Worm (Caenorhabditis elegans): Measurements from ENCODE around the gene F55E10.1.

The F55E10.1 gene

DNA sequence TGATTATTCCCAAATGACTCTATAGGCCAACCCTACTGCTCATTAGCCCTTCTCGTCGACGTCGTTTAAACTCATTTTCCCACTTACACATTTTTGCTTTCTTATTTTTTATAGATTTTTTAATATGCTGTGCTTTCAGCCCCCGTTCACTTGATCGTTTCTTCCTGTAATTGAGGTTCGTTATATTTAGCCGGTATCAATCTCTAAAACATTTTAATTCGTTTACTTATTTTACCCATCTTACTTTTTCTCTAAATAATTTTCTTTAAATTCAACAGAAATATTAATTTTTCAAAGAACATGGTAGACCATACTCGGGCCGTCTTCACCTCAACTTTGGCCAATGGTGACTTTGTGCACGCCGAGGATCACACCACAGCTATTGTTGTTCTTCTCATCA, at the start of gene F55E10.1:
F55E10.1 (plus strand) TSS at position 301 of the 400 bp plus-strand sequence.
- TF ChIP-seq nhr-237 (tag; optimal IDR thresholded peaks at IDR 0.05) = no peak

DNA sequence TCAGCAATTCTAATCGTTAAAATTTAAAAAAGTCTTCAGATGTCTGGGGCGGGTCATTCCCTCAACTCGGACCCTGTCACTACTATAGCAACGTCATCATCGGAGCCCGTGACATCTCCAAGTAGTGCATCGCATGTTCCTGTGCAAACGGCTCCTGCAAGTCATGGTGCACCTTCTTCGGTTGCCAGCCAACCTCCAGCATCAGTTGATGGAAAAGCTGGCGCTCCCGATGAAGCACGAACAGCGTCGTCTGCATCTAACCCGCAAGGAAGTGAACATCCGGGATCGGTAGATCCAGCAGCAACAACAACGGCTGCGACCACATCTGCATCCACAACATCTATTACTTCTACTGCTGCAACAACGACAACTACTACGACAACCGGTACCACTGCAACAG, 47.2 kb upstream of the F55E10.1 start, which contains the start of gene R09F10.3:
R09F10.3 (plus strand) TSS at position 40 of the 400 bp plus-strand sequence.
- TF ChIP-seq bed-3 (GFP tag; optimal IDR thresholded peaks at IDR 0.05) = no peak
- no peak for TF ChIP-seq ceh-43 (GFP tag; optimal IDR thresholded peaks at IDR 0.05)
- TF ChIP-seq drap-1 (GFP tag; optimal IDR thresholded peaks at IDR 0.05) = no peak
- no peak for TF ChIP-seq sem-2 (GFP tag; optimal IDR thresholded peaks at IDR 0.05)
- no peak for TF ChIP-seq pha-4 (tag; optimal IDR thresholded peaks at IDR 0.05)
- TF ChIP-seq zip-8 (tag; optimal IDR thresholded peaks at IDR 0.05) = no peak
- no peak for TF ChIP-seq nhr-76 (tag; optimal IDR thresholded peaks at IDR 0.05)
- no peak for TF ChIP-seq lin-13 (tag; optimal IDR thresholded peaks at IDR 0.05)
- no peak for TF ChIP-seq cnd-1 (tag; optimal IDR thresholded peaks at IDR 0.05)
- TF ChIP-seq sptf-1 (tag; optimal IDR thresholded peaks at IDR 0.05) = no peak
- no peak for TF ChIP-seq mab-5 (tag; optimal IDR thresholded peaks at IDR 0.05)
- no peak for TF ChIP-seq M03D4.4 (tag; optimal IDR thresholded peaks at IDR 0.05)
- no peak for TF ChIP-seq ham-2 (GFP tag; optimal IDR thresholded peaks at IDR 0.05)
- no peak for TF ChIP-seq snpc-4 (tag; optimal IDR thresholded peaks at IDR 0.05)
- TF ChIP-seq blmp-1 (tag; optimal IDR thresholded peaks at IDR 0.05) = no peak
- no peak for TF ChIP-seq lin-32 (GFP tag; optimal IDR thresholded peaks at IDR 0.05)
- TF ChIP-seq unc-62 (GFP tag; optimal IDR thresholded peaks at IDR 0.05) = no peak

ce11 chrX:8297333-8297732, 44.4 kb upstream of the F55E10.1 start:
- TF ChIP-seq blmp-1 (tag; optimal IDR thresholded peaks at IDR 0.05) (no peak), ztf-11 (tag; optimal IDR thresholded peaks at IDR 0.05) (no peak), bed-3 (GFP tag; optimal IDR thresholded peaks at IDR 0.05) (no peak), nhr-28 (tag; optimal IDR thresholded peaks at IDR 0.05) (no peak), ceh-39 (tag; optimal IDR thresholded peaks at IDR 0.05) (no peak), ham-2 (GFP tag; optimal IDR thresholded peaks at IDR 0.05) (no peak), zip-8 (tag; optimal IDR thresholded peaks at IDR 0.05) (no peak), ces-1 (GFP tag; optimal IDR thresholded peaks at IDR 0.05) (no peak), lsy-2 (tag; optimal IDR thresholded peaks at IDR 0.05) (no peak), sptf-1 (tag; optimal IDR thresholded peaks at IDR 0.05) (no peak), elt-3 (tag; optimal IDR thresholded peaks at IDR 0.05) (no peak), elt-1 (tag; optimal IDR thresholded peaks at IDR 0.05; ENCODE audit: borderline replicate concordance, insufficient read depth) (no peak), unc-39 (tag; optimal IDR thresholded peaks at IDR 0.05) (no peak), cnd-1 (tag; optimal IDR thresholded peaks at IDR 0.05) (no peak), lin-32 (GFP tag; optimal IDR thresholded peaks at IDR 0.05) (no peak), hlh-1 (tag; optimal IDR thresholded peaks at IDR 0.05) (no peak), nhr-76 (tag; optimal IDR thresholded peaks at IDR 0.05) (no peak), unc-120 (tag; optimal IDR thresholded peaks at IDR 0.05; ENCODE audit: poor library complexity, severe bottlenecking) (no peak)

ce11 chrX:8299554-8299953, 42.2 kb upstream of the F55E10.1 start, which contains the start of gene ced-13:
TSS of gene ced-13 (minus strand) at chrX:8299654.
- no peak for TF ChIP-seq ceh-43 (GFP tag; optimal IDR thresholded peaks at IDR 0.05)
- no peak for TF ChIP-seq nhr-237 (tag; optimal IDR thresholded peaks at IDR 0.05)
- TF ChIP-seq unc-39 (tag; optimal IDR thresholded peaks at IDR 0.05) = no peak
- TF ChIP-seq elt-1 (tag; optimal IDR thresholded peaks at IDR 0.05; ENCODE audit: borderline replicate concordance, insufficient read depth) = no peak
- no peak for TF ChIP-seq mep-1 (tag; optimal IDR thresholded peaks at IDR 0.05)
- TF ChIP-seq sem-2 (GFP tag; optimal IDR thresholded peaks at IDR 0.05) = no peak
- TF ChIP-seq ham-2 (GFP tag; optimal IDR thresholded peaks at IDR 0.05) = no peak
- no peak for TF ChIP-seq mab-5 (tag; optimal IDR thresholded peaks at IDR 0.05)

DNA sequence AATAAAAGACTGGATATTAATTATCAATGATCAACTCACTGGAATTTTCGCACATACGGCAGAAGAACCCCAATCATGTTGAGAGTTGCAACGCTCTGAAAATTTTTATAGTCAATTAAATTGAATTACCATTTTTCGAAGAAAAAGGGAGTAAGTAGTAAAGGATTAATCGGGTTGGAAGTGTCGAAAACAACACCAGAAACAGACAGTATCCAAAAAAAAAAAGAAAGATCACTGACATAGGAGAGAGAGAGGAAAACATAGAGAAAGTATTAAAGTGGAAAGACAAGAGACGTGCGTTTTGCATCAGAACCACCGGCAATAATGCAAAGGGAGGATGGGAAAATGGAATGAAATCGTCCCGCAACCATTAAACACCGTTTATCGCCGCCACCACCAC, 39.5 kb upstream of the F55E10.1 start, which contains the start of gene inx-5:
inx-5 (minus strand) TSS at position 101 of the 400 bp plus-strand sequence.
- TF ChIP-seq ztf-11 (tag; optimal IDR thresholded peaks at IDR 0.05) (no peak), cnd-1 (tag; optimal IDR thresholded peaks at IDR 0.05) (no peak), tbx-8 (GFP tag; optimal IDR thresholded peaks at IDR 0.05) (no peak), ces-1 (GFP tag; optimal IDR thresholded peaks at IDR 0.05) (no peak), snpc-4 (tag; optimal IDR thresholded peaks at IDR 0.05) (no peak), elt-3 (tag; optimal IDR thresholded peaks at IDR 0.05) (no peak), ceh-83 (GFP tag; optimal IDR thresholded peaks at IDR 0.05) (no peak), ceh-43 (GFP tag; optimal IDR thresholded peaks at IDR 0.05) (no peak), sptf-1 (tag; optimal IDR thresholded peaks at IDR 0.05) (no peak), flh-1 (GFP tag; optimal IDR thresholded peaks at IDR 0.05) (no peak), mab-5 (tag; optimal IDR thresholded peaks at IDR 0.05) (no peak), unc-62 (GFP tag; optimal IDR thresholded peaks at IDR 0.05) (no peak), unc-120 (tag; optimal IDR thresholded peaks at IDR 0.05; ENCODE audit: poor library complexity, severe bottlenecking) (no peak), mls-2 (tag; optimal IDR thresholded peaks at IDR 0.05) (no peak), ceh-39 (tag; optimal IDR thresholded peaks at IDR 0.05) (no peak)
